Fruit fly (Drosophila melanogaster) whole organism, embryonic: Measurements from ENCODE around the gene CG43095.

Experiments used
- Aef1 ChIP-seq: fragments of 200-800 bp; sonication (Bioruptor generic); IDR thresholded peaks from 3 replicates; pipeline ENCODE4 v1.3.6; 2022; ENCODE audit warnings: missing biosample characterization, missing genetic modification characterization
- Asciz ChIP-seq: fragments of 200-800 bp; sonication (Bioruptor generic); optimal IDR thresholded peaks from 2 replicates; lab custom pipeline; 2017; ENCODE audit warnings: missing biosample characterization, mild to moderate bottlenecking, missing genetic modification characterization, missing genetic modification reagents
- Atf-2 ChIP-seq: fragments of 200-800 bp; sonication (Bioruptor generic); optimal IDR thresholded peaks from 2 replicates; lab custom pipeline; 2016; ENCODE audit warnings: missing biosample characterization, missing genetic modification characterization
- Bdp1 ChIP-seq: fragments of 200-800 bp; sonication (Bioruptor generic); optimal IDR thresholded peaks from 3 replicates; lab custom pipeline; 2016; ENCODE audit warnings: missing biosample characterization, missing genetic modification characterization
- CG1024 ChIP-seq: fragments of 200-800 bp; sonication (Bioruptor generic); IDR thresholded peaks from 2 replicates; pipeline ENCODE4 v1.3.6; 2022; ENCODE audit warnings: missing biosample characterization, missing genetic modification characterization
- CG10565 ChIP-seq: fragments of 200-800 bp; sonication (Bioruptor generic); optimal IDR thresholded peaks from 3 replicates; lab custom pipeline; 2016; ENCODE audit warnings: missing biosample characterization, mild to moderate bottlenecking, missing genetic modification characterization
- CG11247 ChIP-seq: fragments of 200-800 bp; sonication (Bioruptor generic); IDR thresholded peaks from 2 replicates; pipeline ENCODE4 v1.3.6; 2022; ENCODE audit warnings: missing biosample characterization, missing genetic modification characterization
- CG11398 ChIP-seq: fragments of 200-800 bp; sonication (Bioruptor generic); optimal IDR thresholded peaks from 2 replicates; lab custom pipeline; 2016; ENCODE audit warnings: missing biosample characterization, missing genetic modification characterization
- CG12299 ChIP-seq: fragments of 200-800 bp; sonication (Bioruptor generic); optimal IDR thresholded peaks from 2 replicates; lab custom pipeline; 2018; ENCODE audit warnings: missing biosample characterization, mild to moderate bottlenecking, missing genetic modification characterization
- CG13296 ChIP-seq: fragments of 200-800 bp; sonication (Bioruptor generic); optimal IDR thresholded peaks from 3 replicates; lab custom pipeline; 2018; ENCODE audit warnings: missing biosample characterization, mild to moderate bottlenecking, missing genetic modification characterization
- CG15601 ChIP-seq: fragments of 200-800 bp; sonication (Bioruptor generic); optimal IDR thresholded peaks from 3 replicates; lab custom pipeline; 2019; ENCODE audit warnings: missing biosample characterization, mild to moderate bottlenecking, missing genetic modification characterization, moderate library complexity
- CG17186 ChIP-seq: fragments of 200-800 bp; sonication (Bioruptor generic); optimal IDR thresholded peaks from 3 replicates; lab custom pipeline; 2017; ENCODE audit warnings: missing biosample characterization, missing genetic modification reagents, missing genetic modification characterization
- CG18011 ChIP-seq: fragments of 200-800 bp; sonication (Bioruptor generic); optimal IDR thresholded peaks from 2 replicates; lab custom pipeline; 2017; ENCODE audit warnings: missing biosample characterization, missing genetic modification characterization, mild to moderate bottlenecking, moderate library complexity, missing genotype
- CG18262 ChIP-seq: fragments of 200-800 bp; optimal IDR thresholded peaks from 3 replicates; lab custom pipeline; 2019; ENCODE audit warnings: missing biosample characterization, mild to moderate bottlenecking, missing genetic modification characterization, moderate library complexity
- CG1832 ChIP-seq: fragments of 200-800 bp; sonication (Bioruptor generic); optimal IDR thresholded peaks from 2 replicates; lab custom pipeline; 2017; ENCODE audit warnings: missing biosample characterization, mild to moderate bottlenecking, missing genetic modification characterization, inconsistent platforms
- CG31365 ChIP-seq: fragments of 200-800 bp; sonication (Bioruptor generic); optimal IDR thresholded peaks from 2 replicates; lab custom pipeline; 2018; ENCODE audit warnings: missing biosample characterization, mild to moderate bottlenecking, missing genetic modification characterization
- CG3163 ChIP-seq: fragments of 200-800 bp; sonication (Bioruptor generic); optimal IDR thresholded peaks from 3 replicates; lab custom pipeline; 2016; ENCODE audit warnings: missing biosample characterization, missing genetic modification characterization
- CG5245 ChIP-seq: fragments of 200-800 bp; sonication (Bioruptor generic); optimal IDR thresholded peaks from 3 replicates; lab custom pipeline; 2016; ENCODE audit warnings: missing biosample characterization, missing genetic modification characterization
- CG6689 ChIP-seq: fragments of 200-800 bp; sonication (Bioruptor generic); IDR thresholded peaks from 2 replicates; pipeline ENCODE4 v1.3.6; 2022; ENCODE audit warnings: missing biosample characterization, missing genetic modification characterization
- CG9215 ChIP-seq: fragments of 200-800 bp; sonication (Bioruptor generic); IDR thresholded peaks from 2 replicates; pipeline ENCODE4 v1.3.6; 2022; ENCODE audit warnings: missing biosample characterization, missing genetic modification characterization
- CHES-1-like ChIP-seq: fragments of 200-800 bp; sonication (Bioruptor generic); optimal IDR thresholded peaks from 2 replicates; lab custom pipeline; 2016; ENCODE audit warnings: missing biosample characterization, missing genetic modification characterization
- CoRest ChIP-seq: fragments of 200-800 bp; sonication (Bioruptor generic); optimal IDR thresholded peaks from 3 replicates; lab custom pipeline; 2018; ENCODE audit warnings: missing biosample characterization, mild to moderate bottlenecking, missing genetic modification characterization, moderate library complexity
- D ChIP-seq, 2 experiments: fragments of 200-800 bp in 1 of 2; fragments of >200 bp in 1 of 2; sonication (Bioruptor generic) in 1 of 2; optimal IDR thresholded peaks; 2 replicates in 1 of 2; 3 replicates in 1 of 2; lab custom pipeline; 2017; ENCODE audit warnings: mild to moderate bottlenecking in 1 of 2, missing biosample characterization in 1 of 2, missing genetic modification characterization in 1 of 2, missing genetic modification reagents in 1 of 2
- Drgx ChIP-seq: fragments of 200-800 bp; sonication (Bioruptor generic); IDR thresholded peaks from 2 replicates; pipeline ENCODE4 v1.3.6; 2022; ENCODE audit warnings: missing biosample characterization, missing genetic modification characterization
- Hand ChIP-seq: fragments of 200-800 bp; sonication (Bioruptor generic); optimal IDR thresholded peaks from 2 replicates; lab custom pipeline; 2017; ENCODE audit warnings: mild to moderate bottlenecking, missing biosample characterization, missing genetic modification reagents, missing genetic modification characterization
- Hr39 ChIP-seq: fragments of >200 bp; optimal IDR thresholded peaks from 2 replicates; lab custom pipeline; 2017
- Kr ChIP-seq: fragments of 200-800 bp; sonication (Bioruptor generic); optimal IDR thresholded peaks from 2 replicates; lab custom pipeline; 2017; ENCODE audit warnings: missing biosample characterization, mild to moderate bottlenecking, missing genetic modification characterization
- Lpt ChIP-seq: fragments of >200 bp; optimal IDR thresholded peaks from 2 replicates; lab custom pipeline; 2018; ENCODE audit warnings: missing biosample characterization, missing genetic modification characterization
- Sin3A ChIP-seq: fragments of >200 bp; optimal IDR thresholded peaks from 2 replicates; lab custom pipeline; 2018
- Vsx1 ChIP-seq: fragments of 200-800 bp; sonication (Bioruptor generic); optimal IDR thresholded peaks from 2 replicates; lab custom pipeline; 2017; ENCODE audit warnings: missing biosample characterization, mild to moderate bottlenecking, missing genetic modification characterization, missing genetic modification reagents
- YL-1 ChIP-seq: fragments of 200-800 bp; sonication (Bioruptor generic); optimal IDR thresholded peaks from 3 replicates; lab custom pipeline; 2017; ENCODE audit warnings: missing biosample characterization, mild to moderate bottlenecking, missing genetic modification characterization
- al ChIP-seq: fragments of 200-800 bp; sonication (Bioruptor generic); IDR thresholded peaks from 2 replicates; pipeline ENCODE4 v1.3.6; 2022; ENCODE audit warnings: missing biosample characterization, missing genetic modification characterization
- ap ChIP-seq: fragments of 200-800 bp; sonication (Bioruptor generic); IDR thresholded peaks from 2 replicates; pipeline ENCODE4 v1.3.6; 2022; ENCODE audit warnings: missing biosample characterization, missing genetic modification characterization
- bbx ChIP-seq: fragments of 200-800 bp; sonication (Bioruptor generic); IDR thresholded peaks from 2 replicates; pipeline ENCODE4 v1.3.6; 2022; ENCODE audit warnings: missing biosample characterization, missing genetic modification characterization; ENCODE audit not compliant: partially characterized antibody
- bowl ChIP-seq: fragments of 200-800 bp; sonication (Bioruptor generic); IDR thresholded peaks from 2 replicates; pipeline ENCODE4 v1.3.6; 2022; ENCODE audit warnings: missing biosample characterization, missing genetic modification characterization
- bsh ChIP-seq, 2 experiments: fragments of 200-800 bp; sonication (Bioruptor generic); optimal IDR thresholded peaks; 2 replicates each; lab custom pipeline; 2017 to 2018; ENCODE audit warnings: mild to moderate bottlenecking in 2 of 2, missing biosample characterization in 2 of 2, missing genetic modification characterization in 2 of 2, moderate library complexity in 1 of 2
- chn ChIP-seq: fragments of 200-800 bp; sonication (Bioruptor generic); optimal IDR thresholded peaks from 2 replicates; lab custom pipeline; 2016; ENCODE audit warnings: missing biosample characterization, missing genetic modification characterization
- dan ChIP-seq: fragments of 200-800 bp; sonication (Bioruptor generic); IDR thresholded peaks from 2 replicates; pipeline ENCODE4 v1.3.6; 2022; ENCODE audit warnings: missing biosample characterization, missing genetic modification characterization
- disco-r ChIP-seq: fragments of 200-800 bp; sonication (Bioruptor generic); optimal IDR thresholded peaks from 2 replicates; lab custom pipeline; 2016; ENCODE audit warnings: missing biosample characterization, missing genetic modification characterization
- gce ChIP-seq: fragments of 200-800 bp; sonication (Bioruptor generic); IDR thresholded peaks from 3 replicates; pipeline ENCODE4 v1.3.6; 2022; ENCODE audit warnings: missing biosample characterization, missing genetic modification characterization
- hth ChIP-seq: fragments of >200 bp; optimal IDR thresholded peaks from 2 replicates; lab custom pipeline; 2017; ENCODE audit warnings: inconsistent platforms
- mirr ChIP-seq: fragments of 200-800 bp; sonication (Bioruptor generic); optimal IDR thresholded peaks from 3 replicates; lab custom pipeline; 2018; ENCODE audit warnings: missing biosample characterization, mild to moderate bottlenecking, missing genetic modification characterization
- org-1 ChIP-seq: fragments of 200-800 bp; sonication (Bioruptor generic); optimal IDR thresholded peaks from 2 replicates; lab custom pipeline; 2017; ENCODE audit warnings: missing biosample characterization, missing genetic modification characterization
- phol ChIP-seq: fragments of 200-800 bp; sonication (Bioruptor generic); optimal IDR thresholded peaks from 3 replicates; lab custom pipeline; 2018; ENCODE audit warnings: missing biosample characterization, mild to moderate bottlenecking, missing genetic modification characterization, moderate library complexity
- sd ChIP-seq: fragments of 200-800 bp; sonication (Bioruptor generic); optimal IDR thresholded peaks from 3 replicates; lab custom pipeline; 2018; ENCODE audit warnings: missing biosample characterization, mild to moderate bottlenecking, missing genetic modification characterization, moderate library complexity
- slou ChIP-seq: fragments of 200-800 bp; sonication (Bioruptor generic); optimal IDR thresholded peaks from 3 replicates; lab custom pipeline; 2016; ENCODE audit warnings: missing biosample characterization, missing genetic modification characterization
- tgo ChIP-seq: fragments of 200-800 bp; sonication (Bioruptor generic); IDR thresholded peaks from 3 replicates; pipeline ENCODE4 v1.3.6; 2022; ENCODE audit warnings: missing biosample characterization, missing genetic modification characterization
- tll ChIP-seq, 2 experiments: fragments of 200-800 bp in 1 of 2; fragments of >200 bp in 1 of 2; sonication (Bioruptor generic) in 1 of 2; optimal IDR thresholded peaks; 2 replicates each; lab custom pipeline; 2017 to 2019; ENCODE audit warnings: missing biosample characterization in 2 of 2, missing genetic modification characterization in 2 of 2, mild to moderate bottlenecking in 1 of 2, moderate library complexity in 1 of 2
- trh ChIP-seq: fragments of 200-800 bp; sonication (Bioruptor generic); optimal IDR thresholded peaks from 2 replicates; lab custom pipeline; 2016; ENCODE audit warnings: missing biosample characterization, missing genetic modification characterization
- wor ChIP-seq: fragments of 200-800 bp; sonication (Bioruptor generic); IDR thresholded peaks from 2 replicates; pipeline ENCODE4 v1.3.6; 2022; ENCODE audit warnings: missing biosample characterization, missing genetic modification characterization
- zen2 ChIP-seq: fragments of 200-800 bp; sonication (Bioruptor generic); IDR thresholded peaks from 3 replicates; pipeline ENCODE4 v1.3.6; 2022; ENCODE audit warnings: missing biosample characterization, missing genetic modification characterization; ENCODE audit not compliant: partially characterized antibody

CG43095 gene

DNA sequence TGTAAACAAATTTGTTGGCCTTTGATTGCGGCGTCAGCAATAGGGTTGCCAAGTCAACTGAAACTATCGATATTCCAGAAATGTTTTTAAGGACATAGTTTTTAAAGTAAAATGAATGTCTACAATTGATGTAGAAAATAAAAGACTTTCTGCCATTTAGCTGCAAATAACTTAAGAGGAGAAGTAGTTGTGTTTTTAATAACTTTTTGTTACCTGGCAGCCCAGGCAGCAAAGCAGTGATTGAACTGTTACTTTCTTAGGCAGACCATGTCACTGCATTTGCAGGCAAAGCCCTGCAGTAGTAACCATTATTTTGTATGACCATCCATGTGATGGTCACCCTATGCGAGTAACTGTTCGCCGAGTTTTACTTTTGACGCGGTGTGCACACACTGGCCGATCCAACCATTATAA is 21.0 kb downstream of the CG43095 start, which contains the start of the genes rumi, CG7029 and Usp12-46 (continued):
- no peak for TF ChIP-seq hth (lab: Kevin White, UChicago)
- peak; percentile 57 for TF ChIP-seq disco-r (GFP tag; lab: Kevin White, UChicago)
- peak; percentile 73 for TF ChIP-seq CG13296 (GFP tag; lab: Kevin White, UChicago)
- peak; percentile 97 for TF ChIP-seq CHES-1-like
- no peak for TF ChIP-seq CG1832 (GFP tag; lab: Kevin White, UChicago)
- peak; percentile 81 for TF ChIP-seq CG3163 (GFP tag; lab: Kevin White, UChicago)
- TF ChIP-seq Asciz (GFP tag; lab: Kevin White, UChicago): peak; percentile 44
- TF ChIP-seq zen2 (GFP tag; lab: Robert Waterston, UW): peak; percentile 49; the same call in 1 of the 3 replicates
- TF ChIP-seq CG18011 (GFP tag; lab: Kevin White, UChicago): peak; percentile 67
- peak; percentile 84 for TF ChIP-seq CG11398 (GFP tag; lab: Kevin White, UChicago)
- TF ChIP-seq ap (GFP tag; lab: Robert Waterston, UW): peak; percentile 67
- TF ChIP-seq dan (GFP tag; lab: Robert Waterston, UW): no peak
- peak; percentile 88 for TF ChIP-seq CG6689 (GFP tag; lab: Robert Waterston, UW)
- TF ChIP-seq wor (GFP tag; lab: Robert Waterston, UW): peak; percentile 59
- peak in 1 of 2 experiments; percentile 35 for TF ChIP-seq tll (GFP tag; optimal IDR thresholded peaks at IDR 0.05; lab: Kevin White, UChicago)
- TF ChIP-seq Aef1 (GFP tag; lab: Robert Waterston, UW): peak; percentile 84
- TF ChIP-seq gce: peak; percentile 81
- no peak for TF ChIP-seq Vsx1
- peak; percentile 71 for TF ChIP-seq CG5245 (GFP tag; lab: Kevin White, UChicago)
- peak; percentile 75 for TF ChIP-seq al
- TF ChIP-seq CG17186 (GFP tag; lab: Kevin White, UChicago): peak; percentile 76
- TF ChIP-seq CG1024 (GFP tag; lab: Robert Waterston, UW): peak; percentile 73
- TF ChIP-seq CG10565: peak; percentile 56
- TF ChIP-seq Hr39: no peak
- peak; percentile 85 for TF ChIP-seq CG15601 (tag; lab: Kevin White, UChicago)
- no peak for TF ChIP-seq Kr (GFP tag; lab: Kevin White, UChicago)
- TF ChIP-seq CG9215: peak; percentile 77
- peak; percentile 87 for TF ChIP-seq Sin3A (lab: Kevin White, UChicago)
- TF ChIP-seq bowl (GFP tag; lab: Robert Waterston, UW): peak; percentile 66; the same call in 1 of the 2 replicates
- TF ChIP-seq CG12299 (tag; lab: Kevin White, UChicago): peak; percentile 79
- TF ChIP-seq Bdp1: peak; percentile 82
- no peak for TF ChIP-seq sd (tag; lab: Kevin White, UChicago)
- peak; percentile 43 for TF ChIP-seq trh (GFP tag; lab: Kevin White, UChicago)
- peak; percentile 67 for TF ChIP-seq bbx (GFP tag; lab: Robert Waterston, UW)
- peak; percentile 69 for TF ChIP-seq mirr (GFP tag; lab: Kevin White, UChicago)
- peak; percentile 69 for TF ChIP-seq slou
- TF ChIP-seq Drgx (GFP tag; lab: Robert Waterston, UW): peak; percentile 75
- TF ChIP-seq Hand (GFP tag; lab: Kevin White, UChicago): peak; percentile 44
- TF ChIP-seq D (optimal IDR thresholded peaks at IDR 0.05; lab: Kevin White, UChicago): no peak
- peak; percentile 69 for TF ChIP-seq D (GFP tag; optimal IDR thresholded peaks at IDR 0.05; lab: Kevin White, UChicago)
- peak; percentile 80 for TF ChIP-seq tgo (GFP tag; lab: Robert Waterston, UW)
- peak; percentile 87 for TF ChIP-seq CoRest (tag; lab: Kevin White, UChicago)
- peak; percentile 90 for TF ChIP-seq chn (GFP tag; lab: Kevin White, UChicago)
- TF ChIP-seq CG31365 (tag; lab: Kevin White, UChicago): peak; percentile 2
- TF ChIP-seq Lpt (GFP tag; lab: Kevin White, UChicago): no peak
- peak; percentile 87 for TF ChIP-seq Atf-2
- TF ChIP-seq CG18262 (tag; lab: Kevin White, UChicago): peak; percentile 83
- TF ChIP-seq CG11247 (GFP tag; lab: Robert Waterston, UW): peak; percentile 69
- TF ChIP-seq org-1 (GFP tag; lab: Kevin White, UChicago): peak; percentile 66
- TF ChIP-seq YL-1 (GFP tag; lab: Kevin White, UChicago): peak; percentile 70
- TF ChIP-seq bsh (GFP tag; optimal IDR thresholded peaks at IDR 0.05; lab: Kevin White, UChicago): peak in 1 of 2 experiments; percentile 88
- peak; percentile 90 for TF ChIP-seq phol (tag; lab: Kevin White, UChicago)
